Fruit fly (Drosophila melanogaster) whole organism, prepupa: ENCODE data around the gene CG12519.
"Not testable (repeated sequence)": the region's sequence is repeated elsewhere in the genome, so short reads cannot be mapped to it uniquely, and the experiment has no call there.

Source experiments
- CG34406 ChIP-seq: fragments of 200-800 bp; sonication (Bioruptor generic); optimal IDR thresholded peaks from 3 replicates; lab custom pipeline; 2016; ENCODE audit warnings: missing biosample characterization, missing genetic modification characterization
- CG4318 ChIP-seq: fragments of 200-800 bp; sonication (Bioruptor generic); optimal IDR thresholded peaks from 3 replicates; lab custom pipeline; 2017; ENCODE audit warnings: missing biosample characterization, mild to moderate bottlenecking, missing genetic modification characterization
- Smox ChIP-seq: fragments of 200-800 bp; sonication (Bioruptor generic); optimal IDR thresholded peaks from 3 replicates; lab custom pipeline; 2016; ENCODE audit warnings: missing biosample characterization, missing genetic modification characterization

- not testable (repeated sequence) for TF ChIP-seq CG34406, Smox, CG4318 (GFP tag; lab: Kevin White, UChicago)
Measured at dm6 chr3L:19487260-19487659, 15.0 kb downstream of the CG12519 start, which contains the start of gene CG32212.
